Fruit fly (Drosophila melanogaster) whole organism, embryonic: Measurements from ENCODE around the gene CG43618.

ENCODE experiments used
- Adf1 ChIP-seq: fragments of 200-800 bp; sonication (Bioruptor generic); IDR thresholded peaks from 2 replicates; pipeline ENCODE4 v1.3.6; 2022; ENCODE audit warnings: missing biosample characterization, missing genetic modification characterization
- Aef1 ChIP-seq: fragments of 200-800 bp; sonication (Bioruptor generic); IDR thresholded peaks from 3 replicates; pipeline ENCODE4 v1.3.6; 2022; ENCODE audit warnings: missing biosample characterization, missing genetic modification characterization
- BEAF-32 ChIP-seq: fragments of 200-800 bp; sonication (Bioruptor generic); optimal IDR thresholded peaks from 3 replicates; lab custom pipeline; 2017; ENCODE audit warnings: missing biosample characterization, missing genetic modification characterization, mild to moderate bottlenecking, moderate library complexity, missing genetic modification reagents
- CG10431 ChIP-seq: fragments of 200-800 bp; sonication (Bioruptor generic); optimal IDR thresholded peaks from 3 replicates; lab custom pipeline; 2018; ENCODE audit warnings: missing biosample characterization, mild to moderate bottlenecking, missing genetic modification characterization
- CG10543 ChIP-seq: fragments of 200-800 bp; sonication (Bioruptor generic); optimal IDR thresholded peaks from 3 replicates; lab custom pipeline; 2017; ENCODE audit warnings: missing biosample characterization, mild to moderate bottlenecking, missing genetic modification characterization, moderate library complexity
- CG11560 ChIP-seq: fragments of 200-800 bp; sonication (Bioruptor generic); IDR thresholded peaks from 3 replicates; pipeline ENCODE4 v1.3.6; 2022; ENCODE audit warnings: missing biosample characterization, missing genetic modification characterization
- CG12104 ChIP-seq: fragments of 200-800 bp; sonication (Bioruptor generic); optimal IDR thresholded peaks from 3 replicates; lab custom pipeline; 2016; ENCODE audit warnings: missing biosample characterization, missing genetic modification characterization
- CG12942 ChIP-seq: fragments of 200-800 bp; sonication (Bioruptor generic); optimal IDR thresholded peaks from 3 replicates; lab custom pipeline; 2016; ENCODE audit warnings: missing biosample characterization, missing genetic modification characterization
- CG13775 ChIP-seq: fragments of 200-800 bp; sonication (Bioruptor generic); optimal IDR thresholded peaks from 3 replicates; lab custom pipeline; 2017; ENCODE audit warnings: missing biosample characterization, mild to moderate bottlenecking, missing genetic modification characterization
- CG14050 ChIP-seq: fragments of 200-800 bp; sonication (Bioruptor generic); IDR thresholded peaks from 3 replicates; pipeline ENCODE4 v1.3.6; 2022; ENCODE audit warnings: missing biosample characterization, missing genetic modification characterization
- CG14710 ChIP-seq: fragments of 200-800 bp; sonication (Bioruptor generic); optimal IDR thresholded peaks from 3 replicates; lab custom pipeline; 2019; ENCODE audit warnings: missing biosample characterization, mild to moderate bottlenecking, missing genetic modification characterization, moderate library complexity
- CG17568 ChIP-seq: fragments of 200-800 bp; sonication (Bioruptor generic); optimal IDR thresholded peaks from 2 replicates; lab custom pipeline; 2018; ENCODE audit warnings: missing biosample characterization, mild to moderate bottlenecking, missing genetic modification characterization, moderate library complexity
- CG18764 ChIP-seq: fragments of 200-800 bp; sonication (Bioruptor generic); optimal IDR thresholded peaks from 3 replicates; lab custom pipeline; 2016; ENCODE audit warnings: missing biosample characterization, missing genetic modification characterization
- CG32772 ChIP-seq: fragments of 200-800 bp; sonication (Bioruptor generic); IDR thresholded peaks from 2 replicates; pipeline ENCODE4 v1.3.6; 2022; ENCODE audit warnings: missing biosample characterization, missing genetic modification characterization
- CG3281 ChIP-seq: fragments of 200-800 bp; sonication (Bioruptor generic); optimal IDR thresholded peaks from 3 replicates; lab custom pipeline; 2017; ENCODE audit warnings: missing biosample characterization, mild to moderate bottlenecking, missing genetic modification characterization
- CG3995 ChIP-seq: fragments of 200-800 bp; sonication (Bioruptor generic); optimal IDR thresholded peaks from 3 replicates; lab custom pipeline; 2016; ENCODE audit warnings: missing biosample characterization, missing genetic modification characterization
- CG4424 ChIP-seq: fragments of 200-800 bp; sonication (Bioruptor generic); optimal IDR thresholded peaks from 3 replicates; lab custom pipeline; 2016; ENCODE audit warnings: missing biosample characterization, missing genetic modification characterization
- CG6683 ChIP-seq: fragments of 200-800 bp; sonication (Bioruptor generic); optimal IDR thresholded peaks from 2 replicates; lab custom pipeline; 2017; ENCODE audit warnings: missing biosample characterization, mild to moderate bottlenecking, missing genetic modification characterization, missing genetic modification reagents
- CG6791 ChIP-seq: fragments of 200-800 bp; sonication (Bioruptor generic); IDR thresholded peaks from 3 replicates; pipeline ENCODE4 v1.3.6; 2022; ENCODE audit warnings: missing biosample characterization, missing genetic modification characterization; ENCODE audit not compliant: partially characterized antibody
- CG7786 ChIP-seq: fragments of 200-800 bp; sonication (Bioruptor generic); optimal IDR thresholded peaks from 2 replicates; lab custom pipeline; 2016; ENCODE audit warnings: missing biosample characterization, missing genetic modification characterization
- CG9817 ChIP-seq: fragments of 200-800 bp; sonication (Bioruptor generic); optimal IDR thresholded peaks from 2 replicates; lab custom pipeline; 2018; ENCODE audit warnings: missing biosample characterization, mild to moderate bottlenecking, missing genetic modification characterization, moderate library complexity
- CHES-1-like ChIP-seq: fragments of 200-800 bp; sonication (Bioruptor generic); optimal IDR thresholded peaks from 2 replicates; lab custom pipeline; 2016; ENCODE audit warnings: missing biosample characterization, missing genetic modification characterization
- Chrac-16 ChIP-seq: fragments of 200-800 bp; sonication (Bioruptor generic); optimal IDR thresholded peaks from 3 replicates; lab custom pipeline; 2016; ENCODE audit warnings: missing biosample characterization, missing genetic modification characterization
- CoRest ChIP-seq: fragments of 200-800 bp; sonication (Bioruptor generic); optimal IDR thresholded peaks from 3 replicates; lab custom pipeline; 2018; ENCODE audit warnings: missing biosample characterization, mild to moderate bottlenecking, missing genetic modification characterization, moderate library complexity
- D19B ChIP-seq: fragments of 200-800 bp; sonication (Bioruptor generic); optimal IDR thresholded peaks from 2 replicates; lab custom pipeline; 2017; ENCODE audit warnings: missing biosample characterization, mild to moderate bottlenecking, missing genetic modification characterization
- Dip3 ChIP-seq: fragments of 200-800 bp; sonication (Bioruptor generic); optimal IDR thresholded peaks from 3 replicates; lab custom pipeline; 2016; ENCODE audit warnings: missing biosample characterization, missing genetic modification characterization
- Dll ChIP-seq: fragments of 200-800 bp; sonication (Bioruptor generic); IDR thresholded peaks from 4 replicates; pipeline ENCODE4 v1.3.6; 2022; ENCODE audit warnings: missing biosample characterization, missing genetic modification characterization; ENCODE audit not compliant: partially characterized antibody
- Doc3 ChIP-seq: fragments of 200-800 bp; sonication (Bioruptor generic); IDR thresholded peaks from 3 replicates; pipeline ENCODE4 v1.3.6; 2022; ENCODE audit warnings: missing biosample characterization, missing genetic modification characterization; ENCODE audit not compliant: partially characterized antibody
- Dp ChIP-seq: fragments of 200-800 bp; sonication (Bioruptor generic); optimal IDR thresholded peaks from 2 replicates; lab custom pipeline; 2018; ENCODE audit warnings: missing biosample characterization, mild to moderate bottlenecking, missing genetic modification characterization, moderate library complexity
- Hmx ChIP-seq: fragments of 200-800 bp; sonication (Bioruptor generic); optimal IDR thresholded peaks from 2 replicates; lab custom pipeline; 2016; ENCODE audit warnings: missing biosample characterization, missing genetic modification characterization
- Lim3 ChIP-seq: fragments of 200-800 bp; sonication (Bioruptor generic); IDR thresholded peaks from 2 replicates; pipeline ENCODE4 v1.3.6; 2022; ENCODE audit warnings: missing biosample characterization, missing genetic modification characterization
- NC2β ChIP-seq: fragments of 200-800 bp; sonication (Bioruptor generic); optimal IDR thresholded peaks from 2 replicates; lab custom pipeline; 2016; ENCODE audit warnings: missing biosample characterization, missing genetic modification characterization
- Sox102F ChIP-seq: fragments of 200-800 bp; sonication (Bioruptor generic); optimal IDR thresholded peaks from 2 replicates; lab custom pipeline; 2018; ENCODE audit warnings: missing biosample characterization, mild to moderate bottlenecking, missing genetic modification characterization, moderate library complexity
- Tbp ChIP-seq: fragments of >200 bp; optimal IDR thresholded peaks from 2 replicates; lab custom pipeline; 2018; ENCODE audit warnings: missing biosample characterization, missing genetic modification characterization
- Xbp1 ChIP-seq: fragments of 200-800 bp; sonication (Bioruptor generic); optimal IDR thresholded peaks from 3 replicates; lab custom pipeline; 2016; ENCODE audit warnings: missing biosample characterization, mild to moderate bottlenecking, missing genetic modification characterization
- ac ChIP-seq: fragments of 200-800 bp; sonication (Bioruptor generic); optimal IDR thresholded peaks from 3 replicates; lab custom pipeline; 2017; ENCODE audit warnings: missing biosample characterization, mild to moderate bottlenecking, missing genetic modification characterization
- ase ChIP-seq: fragments of 200-800 bp; sonication (Bioruptor generic); IDR thresholded peaks from 3 replicates; pipeline ENCODE4 v1.3.6; 2022; ENCODE audit warnings: missing biosample characterization, missing genetic modification characterization
- chinmo ChIP-seq: fragments of 200-800 bp; sonication (Bioruptor generic); IDR thresholded peaks from 4 replicates; pipeline ENCODE4 v1.3.6; 2022; ENCODE audit warnings: missing biosample characterization, missing genetic modification characterization; ENCODE audit not compliant: partially characterized antibody
- corto ChIP-seq: fragments of 200-800 bp; sonication (Bioruptor generic); optimal IDR thresholded peaks from 2 replicates; lab custom pipeline; 2016; ENCODE audit warnings: missing biosample characterization, mild to moderate bottlenecking, missing genetic modification characterization, moderate library complexity
- dmrt11E ChIP-seq: fragments of 200-800 bp; sonication (Bioruptor generic); optimal IDR thresholded peaks from 3 replicates; lab custom pipeline; 2018; ENCODE audit warnings: missing biosample characterization, mild to moderate bottlenecking, missing genetic modification characterization, moderate library complexity
- dpn ChIP-seq, 2 experiments: fragments of 200-800 bp; sonication (Bioruptor generic); optimal IDR thresholded peaks; 3 replicates each; lab custom pipeline; 2016; ENCODE audit warnings: missing biosample characterization in 2 of 2, missing genetic modification characterization in 2 of 2
- fd102C ChIP-seq: fragments of 200-800 bp; sonication (Bioruptor generic); optimal IDR thresholded peaks from 2 replicates; lab custom pipeline; 2018; ENCODE audit warnings: missing biosample characterization, mild to moderate bottlenecking, missing genetic modification characterization, moderate library complexity
- fru ChIP-seq: fragments of >200 bp; optimal IDR thresholded peaks from 2 replicates; lab custom pipeline; 2017
- kay ChIP-seq: fragments of 200-800 bp; sonication (Bioruptor generic); optimal IDR thresholded peaks from 2 replicates; lab custom pipeline; 2016; ENCODE audit warnings: missing biosample characterization, missing genetic modification characterization
- klu ChIP-seq: fragments of 200-800 bp; sonication (Bioruptor generic); IDR thresholded peaks from 2 replicates; pipeline ENCODE4 v1.3.6; 2022; ENCODE audit warnings: missing biosample characterization, missing genetic modification characterization
- knrl ChIP-seq: fragments of 200-800 bp; sonication (Bioruptor generic); IDR thresholded peaks from 3 replicates; pipeline ENCODE4 v1.3.6; 2022; ENCODE audit warnings: missing biosample characterization, missing genetic modification characterization; ENCODE audit not compliant: partially characterized antibody
- lbe ChIP-seq: fragments of 200-800 bp; sonication (Bioruptor generic); optimal IDR thresholded peaks from 2 replicates; lab custom pipeline; 2016; ENCODE audit warnings: missing biosample characterization, mild to moderate bottlenecking, missing genetic modification characterization
- nmo ChIP-seq: fragments of 200-800 bp; sonication (Bioruptor generic); optimal IDR thresholded peaks from 2 replicates; lab custom pipeline; 2018; ENCODE audit warnings: missing biosample characterization, mild to moderate bottlenecking, missing genetic modification characterization, moderate library complexity
- psq ChIP-seq: fragments of 200-800 bp; sonication (Bioruptor generic); optimal IDR thresholded peaks from 2 replicates; lab custom pipeline; 2017; ENCODE audit warnings: missing biosample characterization, missing genetic modification characterization
- sna ChIP-seq: fragments of 200-800 bp; sonication (Bioruptor generic); IDR thresholded peaks from 2 replicates; pipeline ENCODE4 v1.3.6; 2022; ENCODE audit warnings: missing biosample characterization, missing genetic modification characterization; ENCODE audit not compliant: partially characterized antibody
- z ChIP-seq: fragments of 200-800 bp; sonication (Bioruptor generic); IDR thresholded peaks from 3 replicates; pipeline ENCODE4 v1.3.6; 2022; ENCODE audit warnings: missing biosample characterization, missing genetic modification characterization

CG43618 gene

dm6 chr3R:8032923-8033478 is 16.0 kb upstream of the CG43618 start, which contains the start of the genes CG11035 and unc-45 (continued):
- no peak for TF ChIP-seq Lim3 (GFP tag; lab: Robert Waterston, UW)
- TF ChIP-seq CG14710 (tag; lab: Kevin White, UChicago): peak; percentile 61
- peak; percentile 31 for TF ChIP-seq Xbp1 (GFP tag; lab: Kevin White, UChicago)
- peak; percentile 33 for TF ChIP-seq Chrac-16 (GFP tag; lab: Kevin White, UChicago)
- peak; percentile 62 for TF ChIP-seq CoRest
- TF ChIP-seq kay (GFP tag; lab: Kevin White, UChicago): peak; percentile 70
- peak; percentile 40 for TF ChIP-seq CG13775 (GFP tag; lab: Kevin White, UChicago)
- TF ChIP-seq Aef1 (GFP tag; lab: Robert Waterston, UW): 0 out of 3 replicates have a peak, but pooled peaks have one; percentile 20
- peak; percentile 39 for TF ChIP-seq CG32772
- peak; percentile 27 for TF ChIP-seq Dp (GFP tag; lab: Kevin White, UChicago)
- TF ChIP-seq CG6791: peak; percentile 79
- peak; percentile 17 to 50 for TF ChIP-seq dpn (GFP tag; optimal IDR thresholded peaks at IDR 0.05; lab: Kevin White, UChicago)
- TF ChIP-seq chinmo: 0 out of 4 replicates have a peak, but pooled peaks have one; percentile 75
- peak; percentile 38; the same call in 1 of the 2 replicates for TF ChIP-seq klu
- peak; percentile 82 for TF ChIP-seq Dll (GFP tag; lab: Robert Waterston, UW)
- TF ChIP-seq CG7786 (GFP tag; lab: Kevin White, UChicago): no peak
- TF ChIP-seq NC2β (GFP tag; lab: Kevin White, UChicago): peak; percentile 11
- peak; percentile 26 for TF ChIP-seq CG18764
- TF ChIP-seq Adf1 (GFP tag; lab: Robert Waterston, UW): no peak
- peak; percentile 65 for TF ChIP-seq lbe (GFP tag; lab: Kevin White, UChicago)
- TF ChIP-seq CG10431 (GFP tag; lab: Kevin White, UChicago): peak; percentile 16
- TF ChIP-seq CG12104 (GFP tag; lab: Kevin White, UChicago): peak; percentile 19
- TF ChIP-seq CG9817 (tag; lab: Kevin White, UChicago): peak; percentile 17
- peak; percentile 75 for TF ChIP-seq sna
- no peak for TF ChIP-seq D19B (GFP tag; lab: Kevin White, UChicago)
- TF ChIP-seq fd102C (GFP tag; lab: Kevin White, UChicago): no peak
- no peak for TF ChIP-seq Tbp (GFP tag; lab: Kevin White, UChicago)
- TF ChIP-seq CG10543 (GFP tag; lab: Kevin White, UChicago): peak; percentile 63
- peak; percentile 22 for TF ChIP-seq dmrt11E (tag; lab: Kevin White, UChicago)
- peak; percentile 71 for TF ChIP-seq nmo (GFP tag; lab: Kevin White, UChicago)
- TF ChIP-seq BEAF-32 (GFP tag; lab: Kevin White, UChicago): peak; percentile 86
- TF ChIP-seq CG12942 (GFP tag; lab: Kevin White, UChicago): no peak
- TF ChIP-seq, all 482 proteins: peak for 165

- no peak for TF ChIP-seq CHES-1-like (GFP tag; lab: Kevin White, UChicago)
- TF ChIP-seq Dip3: no peak
- no peak for TF ChIP-seq CG3281 (GFP tag; lab: Kevin White, UChicago)
- TF ChIP-seq z (GFP tag; lab: Robert Waterston, UW): no peak
- TF ChIP-seq CG14050 (GFP tag; lab: Robert Waterston, UW): no peak
- TF ChIP-seq CG4424 (GFP tag; lab: Kevin White, UChicago): no peak
- no peak for TF ChIP-seq CG17568 (GFP tag; lab: Kevin White, UChicago)
- no peak for TF ChIP-seq CG6683 (GFP tag; lab: Kevin White, UChicago)
- no peak for TF ChIP-seq fru
- TF ChIP-seq CG11560 (tag; lab: Robert Waterston, UW): no peak
- TF ChIP-seq Chrac-16 (GFP tag; lab: Kevin White, UChicago): no peak
- TF ChIP-seq ase: no peak
- no peak for TF ChIP-seq Doc3
- TF ChIP-seq Sox102F: no peak
- no peak for TF ChIP-seq ac (GFP tag; lab: Kevin White, UChicago)
- no peak for TF ChIP-seq knrl (GFP tag; lab: Robert Waterston, UW)
- TF ChIP-seq psq (GFP tag; lab: Kevin White, UChicago): no peak
- TF ChIP-seq corto (GFP tag; lab: Kevin White, UChicago): no peak
- no peak for TF ChIP-seq CG3995 (GFP tag; lab: Kevin White, UChicago)
- TF ChIP-seq Hmx: no peak
These were observed 11.1 kb upstream of the CG43618 start for dm6 chr3R:8037896-8038295.
